Worm (Caenorhabditis elegans) whole organism, young adult: Measurements from ENCODE around the gene H12D21.10.

Experiments
- B0035.1 ChIP-seq: sonication (generic microtip); optimal IDR thresholded peaks from 2 replicates; lab custom pipeline; 2016; ENCODE audit warnings: missing genetic modification characterization, mild to moderate bottlenecking, missing compliant biosample characterization, missing genotype, missing genetic modification reagents
- ceh-79 ChIP-seq: sonication (generic microtip); optimal IDR thresholded peaks from 2 replicates; lab custom pipeline; 2017; ENCODE audit warnings: mild to moderate bottlenecking, missing genetic modification characterization, missing compliant biosample characterization
- ceh-91 ChIP-seq: fragments of 200-800 bp; sonication (Bioruptor generic); IDR thresholded peaks from 2 replicates; pipeline ENCODE4 v1.3.6; 2022; ENCODE audit warnings: missing genetic modification reagents, missing genetic modification characterization, missing compliant biosample characterization
- gei-17 ChIP-seq: fragments of 200-800 bp; sonication (Bioruptor generic); optimal IDR thresholded peaks from 2 replicates; lab custom pipeline; 2018; ENCODE audit warnings: mild to moderate bottlenecking, missing genetic modification characterization, missing compliant biosample characterization
- madf-10 ChIP-seq: sonication (generic microtip); optimal IDR thresholded peaks from 2 replicates; lab custom pipeline; 2016; ENCODE audit warnings: mild to moderate bottlenecking, missing genetic modification characterization, missing compliant biosample characterization
- nfya-1 ChIP-seq: sonication (generic microtip); optimal IDR thresholded peaks from 2 replicates; lab custom pipeline; 2017; ENCODE audit warnings: antibody characterized with exemption, missing compliant biosample characterization, missing genetic modification characterization, borderline replicate concordance; ENCODE audit not compliant: insufficient read depth
- nhr-179 ChIP-seq: sonication (generic microtip); optimal IDR thresholded peaks from 2 replicates; lab custom pipeline; 2016; ENCODE audit warnings: mild to moderate bottlenecking, missing genetic modification characterization, missing compliant biosample characterization
- snpc-4 ChIP-seq, 5 experiments: fragments of 150-350 bp in 1 of 5; sonication (generic microtip) in 4 of 5; optimal IDR thresholded peaks; 2 replicates each; lab custom pipeline; 2014 to 2018; ENCODE audit warnings: missing genetic modification characterization in 5 of 5, missing biosample characterization in 3 of 5, antibody characterized with exemption in 2 of 5, mild to moderate bottlenecking in 2 of 5, missing compliant biosample characterization in 2 of 5, missing genotype in 2 of 5, moderate library complexity in 2 of 5, missing genetic modification reagents in 1 of 5
- zim-3 ChIP-seq: sonication (generic microtip); optimal IDR thresholded peaks from 2 replicates; lab custom pipeline; 2017; ENCODE audit warnings: mild to moderate bottlenecking, missing genetic modification characterization, moderate library complexity, missing compliant biosample characterization

ce11 chrV:14876257-14876656 lies 23.3 kb upstream of the H12D21.10 start:
- no peak for TF ChIP-seq ceh-79 (tag; lab: Kevin White, UChicago)
- no peak for TF ChIP-seq nhr-179 (tag; lab: Kevin White, UChicago)
- TF ChIP-seq ceh-91 (GFP tag; lab: Robert Waterston, UW): no peak
- peak; percentile 96 for TF ChIP-seq snpc-4 (GFP tag; optimal IDR thresholded peaks at IDR 0.05; lab: Kevin White, UChicago)
- TF ChIP-seq snpc-4 (tag; optimal IDR thresholded peaks at IDR 0.05; lab: Kevin White, UChicago): peak; percentile 97 to 99 (median 98)
- no peak for TF ChIP-seq gei-17 (GFP tag; lab: Kevin White, UChicago)
- TF ChIP-seq B0035.1 (tag; lab: Kevin White, UChicago): no peak
- peak; percentile 28 for TF ChIP-seq madf-10 (tag; lab: Kevin White, UChicago)
- peak; percentile 3 for TF ChIP-seq zim-3 (tag; lab: Kevin White, UChicago)
- TF ChIP-seq nfya-1 (tag; lab: Kevin White, UChicago): no peak
